Worm (Caenorhabditis elegans) whole organism, L2 larva: Measurements from ENCODE around the gene nlp-43.

ENCODE experiments used
- C34F6.9 ChIP-seq: fragments of 150-350 bp; optimal IDR thresholded peaks from 2 replicates; lab custom pipeline; 2014; ENCODE audit warnings: missing biosample characterization, missing genetic modification characterization
- F13H6.1 ChIP-seq: sonication (generic microtip); optimal IDR thresholded peaks from 2 replicates; lab custom pipeline; 2016; ENCODE audit warnings: missing genetic modification characterization, missing compliant biosample characterization
- R02D3.7 ChIP-seq: fragments of 150-350 bp; optimal IDR thresholded peaks from 2 replicates; lab custom pipeline; 2014; ENCODE audit warnings: missing biosample characterization, missing genetic modification characterization
- Y55F3AM.14 ChIP-seq: fragments of 200-800 bp; sonication (Bioruptor generic); optimal IDR thresholded peaks from 2 replicates; lab custom pipeline; 2018; ENCODE audit warnings: mild to moderate bottlenecking, missing genetic modification characterization, missing compliant biosample characterization
- ZK546.5 ChIP-seq: sonication (generic microtip); optimal IDR thresholded peaks from 2 replicates; lab custom pipeline; 2017; ENCODE audit warnings: missing biosample characterization, missing genetic modification characterization
- alr-1 ChIP-seq: fragments of 150-350 bp; optimal IDR thresholded peaks from 2 replicates; lab custom pipeline; 2014; ENCODE audit warnings: missing biosample characterization, missing genetic modification characterization
- aly-2 ChIP-seq: fragments of 150-350 bp; optimal IDR thresholded peaks from 2 replicates; lab custom pipeline; 2014; ENCODE audit warnings: missing biosample characterization, missing genetic modification characterization
- ama-1 ChIP-seq: fragments of 150-350 bp; optimal IDR thresholded peaks from 2 replicates; lab custom pipeline; 2018; ENCODE audit warnings: inconsistent platforms
- blmp-1 ChIP-seq: sonication (generic microtip); optimal IDR thresholded peaks from 2 replicates; lab custom pipeline; 2017; ENCODE audit warnings: missing genetic modification characterization, mild to moderate bottlenecking, missing compliant biosample characterization, antibody characterized with exemption, moderate library complexity; ENCODE audit not compliant: insufficient read depth
- ceh-16 ChIP-seq: fragments of 150-350 bp; optimal IDR thresholded peaks from 2 replicates; lab custom pipeline; 2014; ENCODE audit warnings: missing biosample characterization, missing genetic modification characterization
- ceh-82 ChIP-seq: fragments of 150-350 bp; optimal IDR thresholded peaks from 2 replicates; lab custom pipeline; 2014; ENCODE audit warnings: missing biosample characterization, missing genetic modification characterization
- crh-2 ChIP-seq: sonication (generic microtip); optimal IDR thresholded peaks from 2 replicates; lab custom pipeline; 2017; ENCODE audit warnings: missing biosample characterization, missing genetic modification characterization
- dmd-4 ChIP-seq: sonication (generic microtip); optimal IDR thresholded peaks from 2 replicates; lab custom pipeline; 2017; ENCODE audit warnings: missing biosample characterization, missing genetic modification characterization
- egl-27 ChIP-seq: sonication (generic microtip); optimal IDR thresholded peaks from 3 replicates; lab custom pipeline; 2017; ENCODE audit warnings: missing biosample characterization, missing genetic modification reagents, missing genetic modification characterization
- elt-1 ChIP-seq: fragments of 150-350 bp; optimal IDR thresholded peaks from 2 replicates; lab custom pipeline; 2014; ENCODE audit warnings: missing biosample characterization, missing genetic modification characterization
- elt-3 ChIP-seq: sonication (generic microtip); optimal IDR thresholded peaks from 2 replicates; lab custom pipeline; 2017; ENCODE audit warnings: missing biosample characterization, missing genetic modification characterization
- fos-1 ChIP-seq: fragments of 150-350 bp; optimal IDR thresholded peaks from 2 replicates; lab custom pipeline; 2014; ENCODE audit warnings: missing biosample characterization, missing genetic modification characterization
- gmeb-1 ChIP-seq: fragments of 150-350 bp; optimal IDR thresholded peaks from 2 replicates; lab custom pipeline; 2014; ENCODE audit warnings: missing biosample characterization, missing genetic modification characterization
- lin-11 ChIP-seq: fragments of 150-350 bp; sonication (generic microtip); optimal IDR thresholded peaks from 2 replicates; lab custom pipeline; 2014; ENCODE audit warnings: missing biosample characterization, missing genetic modification characterization, inconsistent platforms, mixed read lengths
- lin-13 ChIP-seq: fragments of 150-350 bp; optimal IDR thresholded peaks from 2 replicates; lab custom pipeline; 2014; ENCODE audit warnings: missing biosample characterization, missing genetic modification reagents, missing genetic modification characterization
- lin-39 ChIP-seq: fragments of 150-350 bp; optimal IDR thresholded peaks from 2 replicates; lab custom pipeline; 2014; ENCODE audit warnings: missing biosample characterization, missing genetic modification reagents, missing genetic modification characterization
- lsy-2 ChIP-seq, 2 experiments: fragments of 150-350 bp in 1 of 2; sonication (generic microtip) in 1 of 2; optimal IDR thresholded peaks; 2 replicates each; lab custom pipeline; 2014 to 2017; ENCODE audit warnings: missing biosample characterization in 2 of 2, missing genetic modification characterization in 2 of 2
- mab-5 ChIP-seq: fragments of 150-350 bp; optimal IDR thresholded peaks from 2 replicates; lab custom pipeline; 2014; ENCODE audit warnings: missing biosample characterization, missing genetic modification characterization
- mbf-1 ChIP-seq: sonication (generic microtip); optimal IDR thresholded peaks from 2 replicates; lab custom pipeline; 2017; ENCODE audit warnings: missing biosample characterization, missing genetic modification characterization
- mdl-1 ChIP-seq, 2 experiments: fragments of 150-350 bp in 1 of 2; sonication (generic microtip) in 1 of 2; optimal IDR thresholded peaks; 2 replicates each; lab custom pipeline; 2017; ENCODE audit warnings: missing biosample characterization in 2 of 2, missing genetic modification characterization in 2 of 2
- nhr-10 ChIP-seq: sonication (generic microtip); optimal IDR thresholded peaks from 2 replicates; lab custom pipeline; 2017; ENCODE audit warnings: missing biosample characterization, missing genetic modification characterization
- nhr-11 ChIP-seq: fragments of 150-350 bp; optimal IDR thresholded peaks from 2 replicates; lab custom pipeline; 2014; ENCODE audit warnings: missing biosample characterization, missing genetic modification characterization
- nhr-12 ChIP-seq: fragments of 150-350 bp; optimal IDR thresholded peaks from 2 replicates; lab custom pipeline; 2014; ENCODE audit warnings: missing biosample characterization, missing genetic modification characterization
- nhr-21 ChIP-seq: fragments of 150-350 bp; optimal IDR thresholded peaks from 2 replicates; lab custom pipeline; 2014; ENCODE audit warnings: missing biosample characterization, missing genetic modification characterization
- nhr-23 ChIP-seq: fragments of 150-350 bp; optimal IDR thresholded peaks from 2 replicates; lab custom pipeline; 2014; ENCODE audit warnings: missing biosample characterization, missing genetic modification reagents, missing genetic modification characterization
- nhr-25 ChIP-seq: fragments of 150-350 bp; sonication (generic microtip); optimal IDR thresholded peaks from 3 replicates; lab custom pipeline; 2014; ENCODE audit warnings: missing biosample characterization, missing genetic modification characterization
- nhr-6 ChIP-seq: fragments of 150-350 bp; optimal IDR thresholded peaks from 2 replicates; lab custom pipeline; 2014; ENCODE audit warnings: missing biosample characterization, missing genetic modification characterization
- nhr-77 ChIP-seq: fragments of 150-350 bp; optimal IDR thresholded peaks from 2 replicates; lab custom pipeline; 2014; ENCODE audit warnings: missing biosample characterization, missing genetic modification characterization
- peb-1 ChIP-seq: fragments of 150-350 bp; optimal IDR thresholded peaks from 2 replicates; lab custom pipeline; 2014; ENCODE audit warnings: missing biosample characterization, missing genetic modification characterization
- sem-4 ChIP-seq: fragments of 150-350 bp; optimal IDR thresholded peaks from 2 replicates; lab custom pipeline; 2014; ENCODE audit warnings: missing biosample characterization, missing genetic modification reagents, missing genetic modification characterization
- skn-1 ChIP-seq: sonication (generic microtip); optimal IDR thresholded peaks from 2 replicates; lab custom pipeline; 2017; ENCODE audit warnings: missing biosample characterization, missing genetic modification characterization
- sma-3 ChIP-seq: sonication (generic microtip); optimal IDR thresholded peaks from 2 replicates; lab custom pipeline; 2016; ENCODE audit warnings: missing genetic modification reagents, missing genetic modification characterization, missing compliant biosample characterization
- snpc-4 ChIP-seq: fragments of 150-350 bp; optimal IDR thresholded peaks from 2 replicates; lab custom pipeline; 2014; ENCODE audit warnings: missing biosample characterization, missing genetic modification characterization
- unc-39 ChIP-seq: fragments of 150-350 bp; optimal IDR thresholded peaks from 2 replicates; lab custom pipeline; 2014; ENCODE audit warnings: missing biosample characterization, missing genetic modification characterization
- unc-55 ChIP-seq: fragments of 150-350 bp; sonication (generic microtip); optimal IDR thresholded peaks from 3 replicates; lab custom pipeline; 2014; ENCODE audit warnings: missing biosample characterization, missing genetic modification reagents, missing genetic modification characterization
- unc-62 ChIP-seq: fragments of 150-350 bp; optimal IDR thresholded peaks from 2 replicates; lab custom pipeline; 2014; ENCODE audit warnings: missing biosample characterization, missing genetic modification reagents, missing genetic modification characterization
- zag-1 ChIP-seq: fragments of 150-350 bp; optimal IDR thresholded peaks from 2 replicates; lab custom pipeline; 2014; ENCODE audit warnings: missing biosample characterization, missing genetic modification characterization
- ztf-1 ChIP-seq: fragments of 200-800 bp; sonication (Bioruptor generic); conservative IDR thresholded peaks from 2 replicates; pipeline ENCODE4 v1.3.6; 2022; ENCODE audit warnings: missing genetic modification characterization, missing compliant biosample characterization
- ztf-11 ChIP-seq: sonication (generic microtip); optimal IDR thresholded peaks from 2 replicates; lab custom pipeline; 2017; ENCODE audit warnings: missing biosample characterization, missing genetic modification characterization
- ztf-4 ChIP-seq: fragments of 150-350 bp; optimal IDR thresholded peaks from 2 replicates; lab custom pipeline; 2014; ENCODE audit warnings: missing biosample characterization, missing genetic modification characterization

Gene nlp-43

ce11 chrIII:5024393-5024964, 17.7 kb upstream of the nlp-43 start, which contains the start of gene pcf-11 (continued):
- TF ChIP-seq nhr-11 (tag; lab: Kevin White, UChicago) (no peak), F13H6.1 (tag; lab: Kevin White, UChicago) (peak; percentile 48), lin-11 (tag; lab: Kevin White, UChicago) (peak; percentile 75), gmeb-1 (tag; lab: Kevin White, UChicago) (peak; percentile 50), C34F6.9 (peak; percentile 84), ztf-1 (GFP tag; lab: Robert Waterston, UW) (no peak), peb-1 (tag; lab: Kevin White, UChicago) (no peak), snpc-4 (tag; lab: Kevin White, UChicago) (no peak), lin-39 (no peak), nhr-6 (tag; lab: Kevin White, UChicago) (no peak), mbf-1 (tag; lab: Kevin White, UChicago) (no peak), nhr-25 (tag; lab: Kevin White, UChicago) (peak; percentile 44), fos-1 (peak; percentile 46), sem-4 (tag; lab: Kevin White, UChicago) (peak; percentile 68), elt-1 (tag; lab: Kevin White, UChicago) (no peak), blmp-1 (tag; lab: Kevin White, UChicago) (peak; percentile 47), unc-62 (GFP tag; lab: Kevin White, UChicago) (no peak), ztf-4 (tag; lab: Kevin White, UChicago) (no peak), ceh-82 (tag; lab: Kevin White, UChicago) (no peak), nhr-21 (tag; lab: Kevin White, UChicago) (no peak), mab-5 (tag; lab: Kevin White, UChicago) (peak; percentile 31), nhr-12 (tag; lab: Kevin White, UChicago) (no peak), alr-1 (tag; lab: Kevin White, UChicago) (no peak), unc-39 (tag; lab: Kevin White, UChicago) (no peak), nhr-23 (no peak)

DNA sequence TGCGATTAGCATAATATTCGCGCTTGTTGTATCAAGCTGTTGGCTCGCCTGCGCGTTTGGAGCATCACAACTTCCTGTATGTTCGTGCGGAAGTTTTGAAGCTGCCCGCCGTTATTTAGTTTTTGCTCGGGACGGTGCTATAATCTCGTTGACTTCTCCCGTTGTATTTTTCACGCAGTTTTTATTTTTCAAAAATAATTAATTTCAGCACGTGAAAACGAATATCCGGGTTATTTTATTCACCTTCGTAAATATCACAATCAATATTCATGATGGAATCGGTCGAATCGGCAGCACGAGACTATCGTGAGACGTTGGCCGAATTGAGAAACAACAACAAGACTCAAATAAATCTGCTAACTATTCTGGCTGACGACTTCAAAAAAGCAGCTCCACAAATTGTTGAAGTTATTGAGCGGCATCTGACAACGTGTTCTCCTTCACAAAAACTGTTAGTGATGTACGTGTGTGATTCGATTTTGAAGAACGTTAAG, 17.0 kb upstream of the nlp-43 start:
- TF ChIP-seq unc-55 (GFP tag; lab: Kevin White, UChicago) (no peak), nhr-12 (tag; lab: Kevin White, UChicago) (no peak), fos-1 (no peak), lin-13 (GFP tag; lab: Kevin White, UChicago) (peak; percentile 19), alr-1 (tag; lab: Kevin White, UChicago) (no peak), dmd-4 (no peak), mab-5 (tag; lab: Kevin White, UChicago) (no peak), Y55F3AM.14 (GFP tag; lab: Kevin White, UChicago) (peak; percentile 7), zag-1 (tag; lab: Kevin White, UChicago) (no peak), ZK546.5 (no peak), aly-2 (no peak), ztf-1 (GFP tag; lab: Robert Waterston, UW) (peak; percentile 93), gmeb-1 (tag; lab: Kevin White, UChicago) (peak; percentile 28), nhr-23 (no peak), peb-1 (tag; lab: Kevin White, UChicago) (no peak), crh-2 (tag; lab: Kevin White, UChicago) (peak; percentile 26), mdl-1 (tag; optimal IDR thresholded peaks at IDR 0.05; lab: Kevin White, UChicago) (no peak), ztf-11 (tag; lab: Kevin White, UChicago) (no peak), unc-39 (tag; lab: Kevin White, UChicago) (no peak), nhr-21 (tag; lab: Kevin White, UChicago) (peak; percentile 2), lsy-2 (tag; optimal IDR thresholded peaks at IDR 0.05; lab: Kevin White, UChicago) (peak in 1 of 2 experiments; percentile 60), sem-4 (tag; lab: Kevin White, UChicago) (peak; percentile 47), mbf-1 (tag; lab: Kevin White, UChicago) (no peak), lin-11 (tag; lab: Kevin White, UChicago) (no peak), nhr-77 (tag; lab: Kevin White, UChicago) (no peak), snpc-4 (tag; lab: Kevin White, UChicago) (no peak), egl-27 (tag; lab: Kevin White, UChicago) (no peak), unc-62 (GFP tag; lab: Kevin White, UChicago) (no peak), skn-1 (tag; lab: Kevin White, UChicago) (no peak), nhr-10 (no peak), R02D3.7 (tag; lab: Kevin White, UChicago) (no peak), F13H6.1 (tag; lab: Kevin White, UChicago) (peak; percentile 7), C34F6.9 (peak; percentile 25), ama-1 (peak; percentile 83), ceh-82 (tag; lab: Kevin White, UChicago) (no peak), ceh-16 (no peak), nhr-6 (tag; lab: Kevin White, UChicago) (no peak), elt-3 (tag; lab: Kevin White, UChicago) (no peak), ztf-4 (tag; lab: Kevin White, UChicago) (peak; percentile 79), elt-1 (tag; lab: Kevin White, UChicago) (no peak), sma-3 (GFP tag; lab: Kevin White, UChicago) (peak; percentile 44)
- TF ChIP-seq, all 48 proteins: peak for 13
